Fruit fly (Drosophila melanogaster): Measurements from ENCODE around the gene PrBP.
A peak's percentile ranks its signal among the peaks of the same experiment; 100 is the strongest.

PrBP gene

DNA sequence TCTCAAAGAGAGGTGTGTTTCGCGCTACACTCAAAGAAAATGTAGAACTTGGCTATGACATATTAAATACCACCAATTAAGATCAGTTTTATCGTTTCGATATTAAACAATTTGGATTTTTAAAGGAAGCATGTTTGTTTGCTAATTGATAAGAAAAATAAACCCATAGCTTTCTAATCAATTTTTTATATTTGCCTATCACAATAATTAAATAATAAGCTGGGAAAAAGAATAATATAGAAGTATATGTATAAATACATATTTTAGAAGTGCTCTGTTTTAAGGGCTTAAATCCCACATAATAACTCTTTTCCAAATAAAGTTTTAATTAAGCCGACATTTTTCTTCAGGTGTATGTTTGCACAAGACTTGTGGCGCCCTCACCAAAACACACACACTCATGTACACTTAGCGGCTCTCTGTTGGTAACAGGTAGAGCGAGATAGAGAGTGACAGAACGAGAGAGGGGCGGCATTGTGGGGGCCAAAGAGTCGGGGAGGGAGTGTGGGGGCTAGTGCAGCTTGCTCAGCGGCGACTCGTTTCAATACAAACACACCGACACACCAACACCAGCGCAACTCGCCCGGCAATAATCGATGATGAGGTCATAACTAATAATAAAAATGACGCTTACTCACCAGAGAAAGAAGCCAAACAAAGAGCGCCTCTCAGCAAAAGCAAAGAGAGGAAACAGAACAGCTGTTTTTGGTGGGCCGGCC lies 32.0 kb upstream of the PrBP start (continued):
- peak; percentile 79 for TF ChIP-seq CG12942 (GFP tag; optimal IDR thresholded peaks at IDR 0.05)
- peak; percentile 81 for TF ChIP-seq CG3407 (GFP tag; optimal IDR thresholded peaks at IDR 0.05)
- peak; percentile 90 for TF ChIP-seq tio (GFP tag; optimal IDR thresholded peaks at IDR 0.05)
- TF ChIP-seq stwl (tag; optimal IDR thresholded peaks at IDR 0.05) = no peak
- peak; percentile 67; the same call in 2 of the 3 replicates for TF ChIP-seq CG14050 (GFP tag; IDR thresholded peaks at IDR 0.05)
- peak; percentile 30 for TF ChIP-seq CG8944 (GFP tag; optimal IDR thresholded peaks at IDR 0.05)
- TF ChIP-seq Dip3 (GFP tag; optimal IDR thresholded peaks at IDR 0.05) = peak; percentile 74
- peak; percentile 64 for TF ChIP-seq run (tag; optimal IDR thresholded peaks at IDR 0.05)
- 0 out of 3 replicates have a peak, but pooled peaks have one; percentile 10 for TF ChIP-seq CG7963 (GFP tag; IDR thresholded peaks at IDR 0.05; ENCODE audit: partially characterized antibody)
- peak; percentile 90 for TF ChIP-seq bcd (GFP tag; optimal IDR thresholded peaks at IDR 0.05)
- TF ChIP-seq br (optimal IDR thresholded peaks at IDR 0.05) = no peak
- no peak for TF ChIP-seq fd102C (GFP tag; optimal IDR thresholded peaks at IDR 0.05)
- TF ChIP-seq nmo (GFP tag; optimal IDR thresholded peaks at IDR 0.05) = peak; percentile 94
- peak; percentile 95 for TF ChIP-seq CG7839 (tag; optimal IDR thresholded peaks at IDR 0.05)
- TF ChIP-seq NfI (GFP tag; optimal IDR thresholded peaks at IDR 0.05) = peak; percentile 89
- TF ChIP-seq CG9437 (GFP tag; optimal IDR thresholded peaks at IDR 0.05) = peak; percentile 93
- peak; percentile 83 for TF ChIP-seq CG17328 (GFP tag; IDR thresholded peaks at IDR 0.05)
- peak; percentile 21 for TF ChIP-seq en (GFP tag; optimal IDR thresholded peaks at IDR 0.05)
- TF ChIP-seq gt (GFP tag; IDR thresholded peaks at IDR 0.05) = no peak
- peak; percentile 86 for TF ChIP-seq Xbp1 (GFP tag; optimal IDR thresholded peaks at IDR 0.05)
- no peak for TF ChIP-seq D (optimal IDR thresholded peaks at IDR 0.05)
- TF ChIP-seq D (GFP tag; optimal IDR thresholded peaks at IDR 0.05) = peak; percentile 84
- TF ChIP-seq phol (tag; optimal IDR thresholded peaks at IDR 0.05) = peak; percentile 92
- TF ChIP-seq CG32767 (GFP tag; IDR thresholded peaks at IDR 0.05) = 0 out of 2 replicates have a peak, but pooled peaks have one; percentile 64
- TF ChIP-seq CG10959 (GFP tag; IDR thresholded peaks at IDR 0.05) = no peak
- TF ChIP-seq CG11504 (tag; optimal IDR thresholded peaks at IDR 0.05) = peak; percentile 95
- TF ChIP-seq CG15269 (tag; optimal IDR thresholded peaks at IDR 0.05) = peak; percentile 95
- no peak for TF ChIP-seq CG17612 (GFP tag; IDR thresholded peaks at IDR 0.05)
- peak; percentile 62 for TF ChIP-seq esg (GFP tag; conservative IDR thresholded peaks at IDR 0.05)
- TF ChIP-seq CG6813 (GFP tag; optimal IDR thresholded peaks at IDR 0.05) = peak; percentile 83
- peak; percentile 72; the same call in 1 of the 2 replicates for TF ChIP-seq toy (GFP tag; IDR thresholded peaks at IDR 0.05)
- 0 out of 3 replicates have a peak, but pooled peaks have one; percentile 33 for TF ChIP-seq CG6175 (GFP tag; IDR thresholded peaks at IDR 0.05)
- TF ChIP-seq CG10431 (GFP tag; optimal IDR thresholded peaks at IDR 0.05) = peak; percentile 63
- TF ChIP-seq CG17802 (tag; optimal IDR thresholded peaks at IDR 0.05) = no peak
- TF ChIP-seq Med (GFP tag) = peak; percentile 90
- TF ChIP-seq CG2120 (GFP tag; optimal IDR thresholded peaks at IDR 0.05) = peak; percentile 92
- peak; percentile 45 for TF ChIP-seq CG3995 (GFP tag; optimal IDR thresholded peaks at IDR 0.05)
- TF ChIP-seq Hmr (GFP tag; optimal IDR thresholded peaks at IDR 0.05) = peak; percentile 95
- TF ChIP-seq CG11085 (GFP tag; IDR thresholded peaks at IDR 0.05) = peak; percentile 58; the same call in 1 of the 2 replicates
- peak; percentile 72 for TF ChIP-seq zfh2 (GFP tag; optimal IDR thresholded peaks at IDR 0.05)
- peak; percentile 81 for TF ChIP-seq trh (GFP tag; optimal IDR thresholded peaks at IDR 0.05)
- peak; percentile 64; the same call in 2 of the 3 replicates for TF ChIP-seq so (GFP tag; IDR thresholded peaks at IDR 0.05)
- TF ChIP-seq CG17361 (GFP tag; IDR thresholded peaks at IDR 0.05) = peak; percentile 97
- TF ChIP-seq Hr78 (GFP tag; optimal IDR thresholded peaks at IDR 0.05) = peak in 1 of 2 experiments; percentile 57
- no peak for TF ChIP-seq Lpt (GFP tag; optimal IDR thresholded peaks at IDR 0.05)
- peak; percentile 86 for TF ChIP-seq Fer3 (tag; optimal IDR thresholded peaks at IDR 0.05)
- TF ChIP-seq hb (GFP tag; IDR thresholded peaks at IDR 0.05; ENCODE audit: partially characterized antibody) = no peak
- TF ChIP-seq insv (GFP tag; optimal IDR thresholded peaks at IDR 0.05) = peak in 1 of 2 experiments; percentile 68
- no peak for TF ChIP-seq inv (GFP tag; IDR thresholded peaks at IDR 0.05; ENCODE audit: partially characterized antibody)

All from whole organism, embryonic.